Worm (Caenorhabditis elegans): ENCODE results near the gene K02G10.5.

DNA sequence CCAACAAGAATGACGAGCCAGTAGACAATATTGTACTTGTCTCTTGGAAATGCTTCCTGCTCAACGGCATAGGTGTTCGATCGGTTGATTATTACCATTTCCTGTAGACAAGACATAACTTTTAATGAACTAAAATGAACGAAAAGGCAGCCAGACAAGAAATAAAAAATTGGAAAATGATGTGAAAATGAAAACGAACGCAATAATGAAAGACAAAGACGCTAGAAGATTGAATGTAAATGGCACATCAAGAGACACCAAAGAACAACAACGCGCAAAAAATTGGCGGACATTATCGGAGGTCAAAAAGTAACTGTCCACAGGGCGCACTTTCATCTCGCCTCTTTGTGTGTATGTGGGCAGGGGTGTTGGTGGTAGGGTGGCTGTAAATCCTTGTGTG, 41.9 kb downstream of the K02G10.5 start, which contains the start of gene ent-5:
- TF ChIP-seq aly-2 (tag; optimal IDR thresholded peaks at IDR 0.05) = no peak
- no peak for TF ChIP-seq nhr-77 (tag; optimal IDR thresholded peaks at IDR 0.05)
- TF ChIP-seq lin-15B (tag; optimal IDR thresholded peaks at IDR 0.05) = no peak
- no peak for TF ChIP-seq lin-39 (tag; optimal IDR thresholded peaks at IDR 0.05)
- TF ChIP-seq nhr-76 (tag; optimal IDR thresholded peaks at IDR 0.05) = no peak
- TF ChIP-seq ama-1 (optimal IDR thresholded peaks at IDR 0.05) = no peak
- TF ChIP-seq mdl-1 (tag; optimal IDR thresholded peaks at IDR 0.05) = no peak
- TF ChIP-seq nhr-237 (tag; optimal IDR thresholded peaks at IDR 0.05) = no peak
- no peak for TF ChIP-seq unc-62 (GFP tag; optimal IDR thresholded peaks at IDR 0.05)
- TF ChIP-seq fkh-10 (GFP tag; optimal IDR thresholded peaks at IDR 0.05) = no peak
- TF ChIP-seq ztf-11 (tag; optimal IDR thresholded peaks at IDR 0.05) = no peak

Measured in whole organism, L3 larva.